Worm (Caenorhabditis elegans) whole organism, late embryonic: ENCODE data around the gene C48D1.9.

Experiments used
- K09A11.1 ChIP-seq: sonication (generic microtip); optimal IDR thresholded peaks from 2 replicates; lab custom pipeline; 2017; ENCODE audit warnings: antibody characterized with exemption, mild to moderate bottlenecking, missing genetic modification characterization, missing compliant biosample characterization; ENCODE audit not compliant: insufficient read depth
- nfya-1 ChIP-seq: sonication (generic microtip); optimal IDR thresholded peaks from 2 replicates; lab custom pipeline; 2017; ENCODE audit warnings: missing genetic modification characterization, mild to moderate bottlenecking, missing compliant biosample characterization, antibody characterized with exemption, moderate library complexity
- pqm-1 ChIP-seq: sonication (generic microtip); optimal IDR thresholded peaks from 2 replicates; lab custom pipeline; 2016; ENCODE audit warnings: missing genetic modification characterization, missing compliant biosample characterization

DNA sequence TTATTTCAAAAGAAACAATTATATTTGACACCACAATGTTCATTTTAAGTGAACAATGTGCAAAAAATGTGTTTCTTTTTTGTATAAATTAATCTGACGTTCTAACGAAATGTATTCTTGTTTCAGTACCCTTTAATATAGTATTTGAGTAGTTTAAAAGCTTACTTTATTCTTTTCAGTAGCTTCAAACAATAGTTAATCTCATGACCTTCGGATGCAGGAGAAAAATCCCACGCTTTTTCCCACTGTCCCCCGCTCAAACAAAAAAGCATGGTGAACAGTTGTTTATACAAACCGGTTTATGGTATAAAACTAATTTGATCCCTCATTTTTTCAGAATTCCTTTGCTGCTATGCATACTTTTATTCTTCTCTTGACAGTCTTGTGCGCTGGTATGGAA lies 44.3 kb downstream of the C48D1.9 start, which contains the start of gene scl-14:
- TF ChIP-seq K09A11.1: no peak
- TF ChIP-seq nfya-1 (tag; lab: Kevin White, UChicago): no peak
- TF ChIP-seq pqm-1: no peak
